Fruit fly (Drosophila melanogaster): ENCODE results near the gene CG43292.

dm6 chr3L:7433325-7433827 lies 42.0 kb upstream of the CG43292 start:
- TF ChIP-seq tj (GFP tag; optimal IDR thresholded peaks at IDR 0.05) (peak; percentile 46), CG14711 (tag; optimal IDR thresholded peaks at IDR 0.05) (no peak)
